Fruit fly (Drosophila melanogaster) whole organism, embryonic: Measurements from ENCODE around the gene cd.

Experiments used
- Asciz ChIP-seq: fragments of 200-800 bp; sonication (Bioruptor generic); optimal IDR thresholded peaks from 2 replicates; lab custom pipeline; 2017; ENCODE audit warnings: missing biosample characterization, mild to moderate bottlenecking, missing genetic modification characterization, missing genetic modification reagents
- B-H1 ChIP-seq: fragments of 200-800 bp; sonication (Bioruptor generic); IDR thresholded peaks from 3 replicates; pipeline ENCODE4 v1.3.6; 2022; ENCODE audit warnings: missing biosample characterization, missing genetic modification characterization
- CG10321 ChIP-seq: fragments of 200-800 bp; sonication (Bioruptor generic); IDR thresholded peaks from 2 replicates; pipeline ENCODE4 v1.3.6; 2022; ENCODE audit warnings: missing biosample characterization, missing genetic modification characterization
- CG10654 ChIP-seq: fragments of 200-800 bp; sonication (Bioruptor generic); optimal IDR thresholded peaks from 2 replicates; lab custom pipeline; 2016; ENCODE audit warnings: missing biosample characterization, missing genetic modification characterization
- CG10979 ChIP-seq: fragments of 200-800 bp; sonication (Bioruptor generic); optimal IDR thresholded peaks from 2 replicates; lab custom pipeline; 2018; ENCODE audit warnings: missing biosample characterization, mild to moderate bottlenecking, missing genetic modification characterization, moderate library complexity
- CG12219 ChIP-seq: fragments of 200-800 bp; sonication (Bioruptor generic); optimal IDR thresholded peaks from 3 replicates; lab custom pipeline; 2018; ENCODE audit warnings: missing biosample characterization, mild to moderate bottlenecking, missing genetic modification characterization
- CG12391 ChIP-seq: fragments of 200-800 bp; sonication (Bioruptor generic); optimal IDR thresholded peaks from 3 replicates; lab custom pipeline; 2018; ENCODE audit warnings: missing biosample characterization, mild to moderate bottlenecking, missing genetic modification characterization, moderate library complexity
- CG13287 ChIP-seq: fragments of 200-800 bp; sonication (Bioruptor generic); IDR thresholded peaks from 2 replicates; pipeline ENCODE4 v1.3.6; 2022; ENCODE audit warnings: missing biosample characterization, missing genetic modification characterization; ENCODE audit not compliant: partially characterized antibody
- CG13624 ChIP-seq: fragments of 200-800 bp; sonication (Bioruptor generic); optimal IDR thresholded peaks from 2 replicates; lab custom pipeline; 2016; ENCODE audit warnings: missing biosample characterization, missing genetic modification characterization
- CG13775 ChIP-seq: fragments of 200-800 bp; sonication (Bioruptor generic); optimal IDR thresholded peaks from 3 replicates; lab custom pipeline; 2017; ENCODE audit warnings: missing biosample characterization, mild to moderate bottlenecking, missing genetic modification characterization
- CG15269 ChIP-seq: fragments of 200-800 bp; sonication (Bioruptor generic); optimal IDR thresholded peaks from 2 replicates; lab custom pipeline; 2018; ENCODE audit warnings: missing biosample characterization, mild to moderate bottlenecking, missing genetic modification characterization, moderate library complexity
- CG16779 ChIP-seq: fragments of 200-800 bp; sonication (Bioruptor generic); IDR thresholded peaks from 2 replicates; pipeline ENCODE4 v1.3.6; 2022; ENCODE audit warnings: missing biosample characterization, missing genetic modification characterization
- CG18011 ChIP-seq: fragments of 200-800 bp; sonication (Bioruptor generic); optimal IDR thresholded peaks from 2 replicates; lab custom pipeline; 2017; ENCODE audit warnings: missing biosample characterization, missing genetic modification characterization, mild to moderate bottlenecking, moderate library complexity, missing genotype
- CG1832 ChIP-seq: fragments of 200-800 bp; sonication (Bioruptor generic); optimal IDR thresholded peaks from 2 replicates; lab custom pipeline; 2017; ENCODE audit warnings: missing biosample characterization, mild to moderate bottlenecking, missing genetic modification characterization, inconsistent platforms
- CG2120 ChIP-seq: fragments of 200-800 bp; sonication (Bioruptor generic); optimal IDR thresholded peaks from 3 replicates; lab custom pipeline; 2016; ENCODE audit warnings: missing biosample characterization, missing genetic modification characterization
- CG2129 ChIP-seq: fragments of 200-800 bp; sonication (Bioruptor generic); IDR thresholded peaks from 2 replicates; pipeline ENCODE4 v1.3.6; 2022; ENCODE audit warnings: missing biosample characterization, missing genetic modification characterization; ENCODE audit not compliant: partially characterized antibody
- CG32767 ChIP-seq: fragments of 200-800 bp; sonication (Bioruptor generic); IDR thresholded peaks from 2 replicates; pipeline ENCODE4 v1.3.6; 2022; ENCODE audit warnings: missing biosample characterization, missing genetic modification characterization
- CG3847 ChIP-seq: fragments of 200-800 bp; sonication (Bioruptor generic); IDR thresholded peaks from 2 replicates; pipeline ENCODE4 v1.3.6; 2022; ENCODE audit warnings: missing biosample characterization, missing genetic modification characterization
- CG4707 ChIP-seq: fragments of 200-800 bp; sonication (Bioruptor generic); optimal IDR thresholded peaks from 2 replicates; lab custom pipeline; 2018; ENCODE audit warnings: missing biosample characterization, mild to moderate bottlenecking, missing genetic modification characterization, moderate library complexity
- CG6175 ChIP-seq: fragments of 200-800 bp; sonication (Bioruptor generic); IDR thresholded peaks from 3 replicates; pipeline ENCODE4 v1.3.6; 2022; ENCODE audit warnings: missing biosample characterization, missing genetic modification characterization
- CG6272 ChIP-seq: fragments of 200-800 bp; sonication (Bioruptor generic); IDR thresholded peaks from 2 replicates; pipeline ENCODE4 v1.3.6; 2022; ENCODE audit warnings: missing biosample characterization, missing genetic modification characterization
- CG9932 ChIP-seq: fragments of 200-800 bp; sonication (Bioruptor generic); IDR thresholded peaks from 2 replicates; pipeline ENCODE4 v1.3.6; 2022; ENCODE audit warnings: missing biosample characterization, missing genetic modification characterization
- Dad ChIP-seq: fragments of 200-800 bp; sonication (Bioruptor generic); optimal IDR thresholded peaks from 3 replicates; lab custom pipeline; 2016; ENCODE audit warnings: missing biosample characterization, missing genetic modification characterization
- Doc3 ChIP-seq: fragments of 200-800 bp; sonication (Bioruptor generic); IDR thresholded peaks from 3 replicates; pipeline ENCODE4 v1.3.6; 2022; ENCODE audit warnings: missing biosample characterization, missing genetic modification characterization; ENCODE audit not compliant: partially characterized antibody
- E2f1 ChIP-seq: fragments of 200-800 bp; sonication (Bioruptor generic); IDR thresholded peaks from 2 replicates; pipeline ENCODE4 v1.3.6; 2022; ENCODE audit warnings: missing biosample characterization, missing genetic modification characterization
- Fer2 ChIP-seq: fragments of 200-800 bp; sonication (Bioruptor generic); optimal IDR thresholded peaks from 2 replicates; lab custom pipeline; 2018; ENCODE audit warnings: missing biosample characterization, mild to moderate bottlenecking, missing genetic modification characterization, moderate library complexity
- Lhr ChIP-seq: fragments of 200-800 bp; sonication (Bioruptor generic); optimal IDR thresholded peaks from 3 replicates; lab custom pipeline; 2017; ENCODE audit warnings: mild to moderate bottlenecking, missing biosample characterization, missing genetic modification reagents, missing genetic modification characterization
- NC2α ChIP-seq: fragments of 200-800 bp; sonication (Bioruptor generic); optimal IDR thresholded peaks from 2 replicates; lab custom pipeline; 2016; ENCODE audit warnings: missing biosample characterization, missing genetic modification characterization
- NC2β ChIP-seq: fragments of 200-800 bp; sonication (Bioruptor generic); optimal IDR thresholded peaks from 2 replicates; lab custom pipeline; 2016; ENCODE audit warnings: missing biosample characterization, missing genetic modification characterization
- NFAT ChIP-seq: fragments of 200-800 bp; sonication (Bioruptor generic); IDR thresholded peaks from 2 replicates; pipeline ENCODE4 v1.3.6; 2022; ENCODE audit warnings: missing biosample characterization, missing genetic modification characterization
- Optix ChIP-seq: fragments of 200-800 bp; sonication (Bioruptor generic); IDR thresholded peaks from 3 replicates; pipeline ENCODE4 v1.3.6; 2022; ENCODE audit warnings: missing biosample characterization, missing genetic modification characterization
- Ptx1 ChIP-seq: fragments of 200-800 bp; sonication (Bioruptor generic); IDR thresholded peaks from 2 replicates; pipeline ENCODE4 v1.3.6; 2022; ENCODE audit warnings: missing biosample characterization, missing genetic modification characterization
- Spps ChIP-seq: fragments of 200-800 bp; sonication (Bioruptor generic); optimal IDR thresholded peaks from 2 replicates; lab custom pipeline; 2018; ENCODE audit warnings: missing biosample characterization, mild to moderate bottlenecking, missing genetic modification characterization
- Usf ChIP-seq: fragments of 200-800 bp; sonication (Bioruptor generic); optimal IDR thresholded peaks from 2 replicates; lab custom pipeline; 2017; ENCODE audit warnings: missing genotype, missing biosample characterization, missing genetic modification characterization
- Vsx1 ChIP-seq: fragments of 200-800 bp; sonication (Bioruptor generic); optimal IDR thresholded peaks from 2 replicates; lab custom pipeline; 2017; ENCODE audit warnings: missing biosample characterization, mild to moderate bottlenecking, missing genetic modification characterization, missing genetic modification reagents
- aop ChIP-seq: fragments of 200-800 bp; sonication (Bioruptor generic); IDR thresholded peaks from 2 replicates; pipeline ENCODE4 v1.3.6; 2022; ENCODE audit warnings: missing biosample characterization, missing genetic modification characterization
- ap ChIP-seq: fragments of 200-800 bp; sonication (Bioruptor generic); IDR thresholded peaks from 2 replicates; pipeline ENCODE4 v1.3.6; 2022; ENCODE audit warnings: missing biosample characterization, missing genetic modification characterization
- dm ChIP-seq: fragments of 200-800 bp; sonication (Bioruptor generic); optimal IDR thresholded peaks from 3 replicates; lab custom pipeline; 2016; ENCODE audit warnings: missing biosample characterization, missing genetic modification characterization
- ewg ChIP-seq: fragments of 200-800 bp; sonication (Bioruptor generic); optimal IDR thresholded peaks from 3 replicates; lab custom pipeline; 2017; ENCODE audit warnings: mild to moderate bottlenecking, missing biosample characterization, missing genetic modification reagents, missing genetic modification characterization
- fd64A ChIP-seq: fragments of 200-800 bp; sonication (Bioruptor generic); optimal IDR thresholded peaks from 3 replicates; lab custom pipeline; 2018; ENCODE audit warnings: missing biosample characterization, mild to moderate bottlenecking, missing genetic modification characterization
- gsb-n ChIP-seq: fragments of 200-800 bp; sonication (Bioruptor generic); optimal IDR thresholded peaks from 3 replicates; lab custom pipeline; 2018; ENCODE audit warnings: missing biosample characterization, mild to moderate bottlenecking, missing genetic modification characterization
- ham ChIP-seq: fragments of 200-800 bp; sonication (Bioruptor generic); IDR thresholded peaks from 2 replicates; pipeline ENCODE4 v1.3.6; 2022; ENCODE audit warnings: missing biosample characterization, missing genetic modification characterization
- klu ChIP-seq: fragments of 200-800 bp; sonication (Bioruptor generic); IDR thresholded peaks from 2 replicates; pipeline ENCODE4 v1.3.6; 2022; ENCODE audit warnings: missing biosample characterization, missing genetic modification characterization
- nerfin-1 ChIP-seq: fragments of 200-800 bp; sonication (Bioruptor generic); optimal IDR thresholded peaks from 3 replicates; lab custom pipeline; 2019; ENCODE audit warnings: missing biosample characterization, mild to moderate bottlenecking, missing genetic modification characterization, moderate library complexity
- nerfin-2 ChIP-seq: fragments of 200-800 bp; sonication (Bioruptor generic); IDR thresholded peaks from 2 replicates; pipeline ENCODE4 v1.3.6; 2022; ENCODE audit warnings: missing biosample characterization, missing genetic modification characterization; ENCODE audit not compliant: partially characterized antibody
- org-1 ChIP-seq: fragments of 200-800 bp; sonication (Bioruptor generic); optimal IDR thresholded peaks from 2 replicates; lab custom pipeline; 2017; ENCODE audit warnings: missing biosample characterization, missing genetic modification characterization
- phol ChIP-seq: fragments of 200-800 bp; sonication (Bioruptor generic); optimal IDR thresholded peaks from 3 replicates; lab custom pipeline; 2018; ENCODE audit warnings: missing biosample characterization, mild to moderate bottlenecking, missing genetic modification characterization, moderate library complexity
- pros ChIP-seq: fragments of 200-800 bp; sonication (Bioruptor generic); optimal IDR thresholded peaks from 3 replicates; lab custom pipeline; 2019; ENCODE audit warnings: missing biosample characterization, mild to moderate bottlenecking, missing genetic modification characterization, moderate library complexity
- unpg ChIP-seq: fragments of 200-800 bp; sonication (Bioruptor generic); optimal IDR thresholded peaks from 3 replicates; lab custom pipeline; 2018; ENCODE audit warnings: missing biosample characterization, mild to moderate bottlenecking, missing genetic modification characterization, moderate library complexity
- usp ChIP-seq: fragments of >200 bp; optimal IDR thresholded peaks from 2 replicates; lab custom pipeline; 2017; ENCODE audit warnings: missing biosample characterization, missing genetic modification characterization
- zen2 ChIP-seq: fragments of 200-800 bp; sonication (Bioruptor generic); IDR thresholded peaks from 3 replicates; pipeline ENCODE4 v1.3.6; 2022; ENCODE audit warnings: missing biosample characterization, missing genetic modification characterization; ENCODE audit not compliant: partially characterized antibody

cd gene

dm6 chr3R:22673528-22673959, 21.2 kb upstream of the cd start (continued):
- peak; percentile 83 for TF ChIP-seq org-1 (GFP tag; lab: Kevin White, UChicago)
- no peak for TF ChIP-seq CG18011 (GFP tag; lab: Kevin White, UChicago)
- no peak for TF ChIP-seq Fer2 (tag; lab: Kevin White, UChicago)
- no peak for TF ChIP-seq CG2129 (GFP tag; lab: Robert Waterston, UW)
- TF ChIP-seq nerfin-1 (tag; lab: Kevin White, UChicago) = peak; percentile 55
- TF ChIP-seq CG13287 (GFP tag; lab: Robert Waterston, UW) = no peak
- TF ChIP-seq CG1832 (GFP tag; lab: Kevin White, UChicago) = no peak
- TF ChIP-seq ap (GFP tag; lab: Robert Waterston, UW) = no peak
- TF ChIP-seq CG15269 = peak; percentile 50
- TF ChIP-seq CG10979 (tag; lab: Kevin White, UChicago) = peak; percentile 92
- peak; percentile 33 for TF ChIP-seq Vsx1 (GFP tag; lab: Kevin White, UChicago)
- TF ChIP-seq fd64A (GFP tag; lab: Kevin White, UChicago) = no peak
- TF ChIP-seq Usf (GFP tag; lab: Kevin White, UChicago) = peak; percentile 75
- TF ChIP-seq dm (GFP tag; lab: Kevin White, UChicago) = peak; percentile 54
- TF ChIP-seq ewg (GFP tag; lab: Kevin White, UChicago) = peak; percentile 44
- no peak for TF ChIP-seq aop (GFP tag; lab: Robert Waterston, UW)
- peak; percentile 52 for TF ChIP-seq Dad
- no peak for TF ChIP-seq ham (GFP tag; lab: Robert Waterston, UW)
- peak; percentile 64 for TF ChIP-seq Ptx1 (GFP tag; lab: Robert Waterston, UW)
- peak; percentile 85 for TF ChIP-seq phol
- no peak for TF ChIP-seq zen2 (GFP tag; lab: Robert Waterston, UW)
- TF ChIP-seq usp (GFP tag; lab: Kevin White, UChicago) = no peak
- TF ChIP-seq CG13775 (GFP tag; lab: Kevin White, UChicago) = peak; percentile 88
- peak; percentile 79 for TF ChIP-seq gsb-n (tag; lab: Kevin White, UChicago)
- TF ChIP-seq CG10654 (GFP tag; lab: Kevin White, UChicago) = peak; percentile 53
- TF ChIP-seq CG9932 (GFP tag; lab: Robert Waterston, UW) = no peak
- TF ChIP-seq CG32767 (GFP tag; lab: Robert Waterston, UW) = 0 out of 2 replicates have a peak, but pooled peaks have one; percentile 19
- 0 out of 2 replicates have a peak, but pooled peaks have one; percentile 40 for TF ChIP-seq klu (GFP tag; lab: Robert Waterston, UW)
- TF ChIP-seq B-H1 (GFP tag; lab: Robert Waterston, UW) = no peak
- peak; percentile 4 for TF ChIP-seq CG4707
- TF ChIP-seq CG6175 = no peak
- peak; percentile 61 for TF ChIP-seq CG2120 (GFP tag; lab: Kevin White, UChicago)
- TF ChIP-seq nerfin-2 = no peak
- TF ChIP-seq pros (GFP tag; lab: Kevin White, UChicago) = no peak
- TF ChIP-seq Spps (tag; lab: Kevin White, UChicago) = peak; percentile 65
- no peak for TF ChIP-seq CG10321
- no peak for TF ChIP-seq CG3847 (GFP tag; lab: Robert Waterston, UW)
- TF ChIP-seq NC2α (GFP tag; lab: Kevin White, UChicago) = peak; percentile 65
- peak; percentile 54 for TF ChIP-seq E2f1 (GFP tag; lab: Robert Waterston, UW)
- peak; percentile 55 for TF ChIP-seq CG13624 (GFP tag; lab: Kevin White, UChicago)
- TF ChIP-seq CG16779 (GFP tag; lab: Robert Waterston, UW) = no peak
- TF ChIP-seq Lhr (GFP tag; lab: Kevin White, UChicago) = no peak
- peak; percentile 82 for TF ChIP-seq NC2β
- TF ChIP-seq Doc3 = no peak
- TF ChIP-seq unpg = peak; percentile 71
- peak; percentile 66 for TF ChIP-seq CG12219 (GFP tag; lab: Kevin White, UChicago)
- no peak for TF ChIP-seq NFAT (GFP tag; lab: Robert Waterston, UW)
- peak; percentile 52; the same call in 1 of the 3 replicates for TF ChIP-seq Optix (GFP tag; lab: Robert Waterston, UW)
- TF ChIP-seq CG6272 (GFP tag; lab: Robert Waterston, UW) = no peak
- TF ChIP-seq CG12391 (tag; lab: Kevin White, UChicago) = peak; percentile 84
- TF ChIP-seq Asciz (GFP tag; lab: Kevin White, UChicago) = peak; percentile 44
